Fruit fly (Drosophila melanogaster) whole organism, pupa: Measurements from ENCODE around the gene dally.

Experiments used
- CG10348 ChIP-seq: fragments of 200-800 bp; sonication (Bioruptor generic); IDR thresholded peaks from 2 replicates; pipeline ENCODE4 v1.3.6; 2022; ENCODE audit warnings: missing biosample characterization, missing genetic modification characterization
- CG12605 ChIP-seq: fragments of 200-800 bp; sonication (Bioruptor generic); IDR thresholded peaks from 2 replicates; pipeline ENCODE4 v1.3.6; 2022; ENCODE audit warnings: missing biosample characterization, missing genetic modification characterization
- CG14655 ChIP-seq: fragments of 200-800 bp; sonication (Bioruptor generic); optimal IDR thresholded peaks from 3 replicates; lab custom pipeline; 2017; ENCODE audit warnings: mild to moderate bottlenecking, missing biosample characterization, missing genetic modification reagents, missing genetic modification characterization
- CG15710 ChIP-seq: fragments of 200-800 bp; sonication (Bioruptor generic); optimal IDR thresholded peaks from 2 replicates; lab custom pipeline; 2018; ENCODE audit warnings: missing biosample characterization, mild to moderate bottlenecking, missing genetic modification characterization, moderate library complexity
- CG17806 ChIP-seq: fragments of 200-800 bp; sonication (Bioruptor generic); optimal IDR thresholded peaks from 2 replicates; lab custom pipeline; 2018; ENCODE audit warnings: missing biosample characterization, mild to moderate bottlenecking, missing genetic modification characterization, moderate library complexity
- CG4496 ChIP-seq: fragments of 200-800 bp; sonication (Bioruptor generic); IDR thresholded peaks from 3 replicates; pipeline ENCODE4 v1.3.6; 2022; ENCODE audit warnings: missing biosample characterization, missing genetic modification characterization
- CG8301 ChIP-seq: fragments of 200-800 bp; sonication (Bioruptor generic); optimal IDR thresholded peaks from 2 replicates; lab custom pipeline; 2018; ENCODE audit warnings: missing biosample characterization, mild to moderate bottlenecking, missing genetic modification characterization
- D1 ChIP-seq: fragments of 200-800 bp; sonication (Bioruptor generic); optimal IDR thresholded peaks from 2 replicates; lab custom pipeline; 2018; ENCODE audit warnings: missing biosample characterization, mild to moderate bottlenecking, missing genetic modification characterization, moderate library complexity
- Pif1A ChIP-seq: fragments of 200-800 bp; sonication (Bioruptor generic); optimal IDR thresholded peaks from 3 replicates; lab custom pipeline; 2016; ENCODE audit warnings: missing biosample characterization, missing genetic modification characterization
- Pif1B ChIP-seq: fragments of 200-800 bp; sonication (Bioruptor generic); optimal IDR thresholded peaks from 3 replicates; lab custom pipeline; 2016; ENCODE audit warnings: missing biosample characterization, missing genetic modification characterization
- fd96Ca ChIP-seq: fragments of 200-800 bp; sonication (Bioruptor generic); IDR thresholded peaks from 3 replicates; pipeline ENCODE4 v1.3.6; 2022; ENCODE audit warnings: missing biosample characterization, missing genetic modification characterization
- rn ChIP-seq: fragments of 200-800 bp; sonication (Bioruptor generic); IDR thresholded peaks from 2 replicates; pipeline ENCODE4 v1.3.6; 2022; ENCODE audit warnings: missing biosample characterization, missing genetic modification characterization

- no peak for TF ChIP-seq rn
- no peak for TF ChIP-seq CG14655 (GFP tag; lab: Kevin White, UChicago)
- TF ChIP-seq CG12605 (GFP tag; lab: Robert Waterston, UW) = no peak
- TF ChIP-seq D1 (tag; lab: Kevin White, UChicago) = no peak
- no peak for TF ChIP-seq fd96Ca (GFP tag; lab: Robert Waterston, UW)
- TF ChIP-seq CG17806 = no peak
- no peak for TF ChIP-seq Pif1B (GFP tag; lab: Kevin White, UChicago)
- no peak for TF ChIP-seq CG15710 (tag; lab: Kevin White, UChicago)
- TF ChIP-seq CG10348 = no peak
- no peak for TF ChIP-seq CG4496 (GFP tag; lab: Robert Waterston, UW)
- no peak for TF ChIP-seq CG8301 (tag; lab: Kevin White, UChicago)
- TF ChIP-seq Pif1A (GFP tag; lab: Kevin White, UChicago) = no peak
Measured at dm6 chr3L:8925679-8926078, 98.4 kb downstream of the dally start.
